Fruit fly (Drosophila melanogaster): ENCODE results near the gene CG15258.

dm6 chr2L:15407514-15407913 is 46.1 kb upstream of the CG15258 start:
- TF ChIP-seq Hr96 (GFP tag; optimal IDR thresholded peaks at IDR 0.05) (no peak), kay (GFP tag; ENCODE audit: borderline replicate concordance) (no peak), CG33017 (tag; optimal IDR thresholded peaks at IDR 0.05) (no peak), cic (GFP tag; optimal IDR thresholded peaks at IDR 0.05) (no peak), bab1 (GFP tag; optimal IDR thresholded peaks at IDR 0.05) (no peak), CG7101 (tag; optimal IDR thresholded peaks at IDR 0.05) (no peak), CG5204 (GFP tag; optimal IDR thresholded peaks at IDR 0.05) (no peak), Mnt (GFP tag; optimal IDR thresholded peaks at IDR 0.05) (no peak), Clk (GFP tag; optimal IDR thresholded peaks at IDR 0.05) (no peak), CG1620 (GFP tag; optimal IDR thresholded peaks at IDR 0.05) (no peak), CG14711 (tag; optimal IDR thresholded peaks at IDR 0.05) (no peak), toe (GFP tag; optimal IDR thresholded peaks at IDR 0.05) (no peak)
